Worm (Caenorhabditis elegans) whole organism, young adult: ENCODE measurements around the gene mrps-14.
A peak's percentile ranks its signal among the peaks of the same experiment; 100 is the strongest.

ENCODE experiments used
- B0019.2 ChIP-seq: fragments of 200-800 bp; sonication (Bioruptor generic); conservative IDR thresholded peaks from 2 replicates; pipeline ENCODE4 v1.3.6; 2022; ENCODE audit warnings: missing genetic modification reagents, missing genetic modification characterization, missing compliant biosample characterization
- B0336.3 ChIP-seq: fragments of 200-800 bp; sonication (Bioruptor generic); IDR thresholded peaks from 2 replicates; pipeline ENCODE4 v1.3.6; 2022; ENCODE audit warnings: missing genetic modification characterization, missing compliant biosample characterization
- C17E4.6 ChIP-seq: fragments of 200-800 bp; sonication (Bioruptor generic); IDR thresholded peaks from 2 replicates; pipeline ENCODE4 v1.3.6; 2022; ENCODE audit warnings: missing genetic modification reagents, missing genetic modification characterization, missing compliant biosample characterization
- F23B12.7 ChIP-seq: sonication (generic microtip); optimal IDR thresholded peaks from 2 replicates; lab custom pipeline; 2017; ENCODE audit warnings: missing genetic modification characterization, mild to moderate bottlenecking, missing compliant biosample characterization, antibody characterized with exemption, moderate library complexity; ENCODE audit not compliant: insufficient read depth
- K12H6.12 ChIP-seq: fragments of 200-800 bp; sonication (Bioruptor generic); optimal IDR thresholded peaks from 2 replicates; lab custom pipeline; 2018; ENCODE audit warnings: mild to moderate bottlenecking, missing genetic modification characterization, missing compliant biosample characterization
- Y53G8AR.9 ChIP-seq: fragments of 200-800 bp; sonication (Bioruptor generic); conservative IDR thresholded peaks from 2 replicates; pipeline ENCODE4 v1.3.6; 2022; ENCODE audit warnings: missing genetic modification reagents, missing genetic modification characterization, missing compliant biosample characterization
- Y56A3A.18 ChIP-seq: fragments of 200-800 bp; sonication (Bioruptor generic); IDR thresholded peaks from 2 replicates; pipeline ENCODE4 v1.3.6; 2022; ENCODE audit warnings: missing genetic modification reagents, missing genetic modification characterization, missing compliant biosample characterization
- Y95B8A.8 ChIP-seq: fragments of 200-800 bp; sonication (Bioruptor generic); IDR thresholded peaks from 2 replicates; pipeline ENCODE4 v1.3.6; 2022; ENCODE audit warnings: missing genetic modification reagents, missing genetic modification characterization, missing compliant biosample characterization
- athp-1 ChIP-seq: sonication (generic microtip); optimal IDR thresholded peaks from 2 replicates; lab custom pipeline; 2017; ENCODE audit warnings: mild to moderate bottlenecking, missing genetic modification characterization, missing compliant biosample characterization
- ccch-3 ChIP-seq: fragments of 200-800 bp; sonication (Bioruptor generic); optimal IDR thresholded peaks from 2 replicates; lab custom pipeline; 2018; ENCODE audit warnings: mild to moderate bottlenecking, missing genetic modification characterization, missing compliant biosample characterization
- ceh-27 ChIP-seq: fragments of 200-800 bp; sonication (Bioruptor generic); optimal IDR thresholded peaks from 2 replicates; lab custom pipeline; 2018; ENCODE audit warnings: mild to moderate bottlenecking, missing genetic modification characterization, moderate library complexity, missing compliant biosample characterization
- ceh-91 ChIP-seq: fragments of 200-800 bp; sonication (Bioruptor generic); IDR thresholded peaks from 2 replicates; pipeline ENCODE4 v1.3.6; 2022; ENCODE audit warnings: missing genetic modification reagents, missing genetic modification characterization, missing compliant biosample characterization
- dox-1 ChIP-seq: fragments of 200-800 bp; sonication (Bioruptor generic); IDR thresholded peaks from 2 replicates; pipeline ENCODE4 v1.3.6; 2022; ENCODE audit warnings: missing genetic modification reagents, missing genetic modification characterization, missing compliant biosample characterization
- fkh-3 ChIP-seq: sonication (generic microtip); optimal IDR thresholded peaks from 2 replicates; lab custom pipeline; 2016; ENCODE audit warnings: mild to moderate bottlenecking, missing genetic modification characterization, missing compliant biosample characterization
- hrde-1 ChIP-seq: sonication (generic microtip); optimal IDR thresholded peaks from 2 replicates; lab custom pipeline; 2016; ENCODE audit warnings: missing genetic modification characterization, mild to moderate bottlenecking, missing compliant biosample characterization, moderate library complexity, missing genotype, missing genetic modification reagents, borderline replicate concordance
- lir-1 ChIP-seq: fragments of 200-800 bp; sonication (Bioruptor generic); conservative IDR thresholded peaks from 2 replicates; pipeline ENCODE4 v1.3.6; 2022; ENCODE audit warnings: missing genetic modification reagents, missing genetic modification characterization, missing compliant biosample characterization
- madf-6 ChIP-seq: fragments of 200-800 bp; sonication (Bioruptor generic); IDR thresholded peaks from 2 replicates; pipeline ENCODE4 v1.3.6; 2022; ENCODE audit warnings: missing genetic modification reagents, missing genetic modification characterization, missing compliant biosample characterization
- madf-8 ChIP-seq: fragments of 200-800 bp; sonication (Bioruptor generic); conservative IDR thresholded peaks from 2 replicates; pipeline ENCODE4 v1.3.6; 2022; ENCODE audit warnings: missing genetic modification reagents, missing genetic modification characterization, missing compliant biosample characterization
- mes-4 ChIP-seq: sonication (generic microtip); optimal IDR thresholded peaks from 2 replicates; lab custom pipeline; 2016; ENCODE audit warnings: missing genotype, missing genetic modification characterization, missing compliant biosample characterization
- nfya-1 ChIP-seq: sonication (generic microtip); optimal IDR thresholded peaks from 2 replicates; lab custom pipeline; 2017; ENCODE audit warnings: antibody characterized with exemption, missing compliant biosample characterization, missing genetic modification characterization, borderline replicate concordance; ENCODE audit not compliant: insufficient read depth
- nhr-179 ChIP-seq: sonication (generic microtip); optimal IDR thresholded peaks from 2 replicates; lab custom pipeline; 2016; ENCODE audit warnings: mild to moderate bottlenecking, missing genetic modification characterization, missing compliant biosample characterization
- nhr-27 ChIP-seq: fragments of 200-800 bp; sonication (Bioruptor generic); optimal IDR thresholded peaks from 2 replicates; lab custom pipeline; 2018; ENCODE audit warnings: mild to moderate bottlenecking, missing genetic modification characterization, moderate library complexity, missing compliant biosample characterization
- nhr-80 ChIP-seq: sonication (generic microtip); optimal IDR thresholded peaks from 2 replicates; lab custom pipeline; 2016; ENCODE audit warnings: missing genetic modification characterization, missing compliant biosample characterization
- rcor-1 ChIP-seq: fragments of 200-800 bp; sonication (Bioruptor generic); IDR thresholded peaks from 2 replicates; pipeline ENCODE4 v1.3.6; 2022; ENCODE audit warnings: missing genetic modification reagents, missing genetic modification characterization, missing compliant biosample characterization
- sptf-2 ChIP-seq: fragments of 200-800 bp; sonication (Bioruptor generic); optimal IDR thresholded peaks from 2 replicates; lab custom pipeline; 2018; ENCODE audit warnings: mild to moderate bottlenecking, missing genetic modification characterization, missing compliant biosample characterization
- tbp1 ChIP-seq: fragments of 200-800 bp; sonication (Bioruptor generic); optimal IDR thresholded peaks from 2 replicates; lab custom pipeline; 2018; ENCODE audit warnings: mild to moderate bottlenecking, missing genetic modification characterization, missing compliant biosample characterization
- tbx-9 ChIP-seq: sonication (generic microtip); optimal IDR thresholded peaks from 2 replicates; lab custom pipeline; 2016; ENCODE audit warnings: borderline replicate concordance, missing genetic modification characterization, inconsistent platforms, missing compliant biosample characterization
- unc-130 ChIP-seq: sonication (generic microtip); optimal IDR thresholded peaks from 2 replicates; lab custom pipeline; 2016; ENCODE audit warnings: missing genetic modification reagents, missing genetic modification characterization, missing compliant biosample characterization
- unc-62 ChIP-seq: fragments of 150-350 bp; optimal IDR thresholded peaks from 2 replicates; lab custom pipeline; 2014; ENCODE audit warnings: missing biosample characterization, missing genetic modification reagents, missing genetic modification characterization
- ztf-25 ChIP-seq: fragments of 200-800 bp; sonication (Bioruptor generic); IDR thresholded peaks from 2 replicates; pipeline ENCODE4 v1.3.6; 2022; ENCODE audit warnings: missing genetic modification reagents, missing genetic modification characterization, missing compliant biosample characterization
- ztf-3 ChIP-seq: fragments of 200-800 bp; sonication (Bioruptor generic); optimal IDR thresholded peaks from 2 replicates; lab custom pipeline; 2018; ENCODE audit warnings: mild to moderate bottlenecking, missing genetic modification characterization, missing compliant biosample characterization

The mrps-14 gene

ce11 chrII:10227030-10227429 lies 15.3 kb downstream of the mrps-14 start, which contains the start of gene srh-135:
Gene srh-135, minus strand, starts transcription at chrII:10227130.
- TF ChIP-seq fkh-3 (tag; lab: Kevin White, UChicago) = no peak
- no peak for TF ChIP-seq unc-130 (GFP tag; lab: Kevin White, UChicago)
- TF ChIP-seq C17E4.6 = no peak
- no peak for TF ChIP-seq madf-6 (GFP tag; lab: Robert Waterston, UW)
- TF ChIP-seq, all 124 proteins: peak for 0

DNA sequence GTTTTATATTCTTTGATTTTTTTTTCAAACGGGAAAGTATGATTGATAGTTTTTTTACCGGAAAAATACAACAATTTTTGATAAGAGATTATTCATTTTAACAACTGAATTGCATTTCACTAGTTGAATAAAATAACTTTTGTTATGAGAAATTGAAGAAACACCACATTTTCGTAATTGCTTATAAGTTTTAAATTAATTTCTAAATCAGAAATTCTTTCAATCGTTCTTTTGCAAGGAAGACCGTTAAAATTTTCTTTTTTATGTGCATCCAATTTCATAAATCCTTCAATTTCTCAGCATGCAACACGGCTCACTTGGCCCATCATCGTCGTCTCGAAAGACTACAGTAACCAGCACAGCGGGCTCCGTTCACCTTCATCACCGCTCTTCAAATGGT lies 19.7 kb downstream of the mrps-14 start, which contains the start of gene plc-3:
Gene plc-3, plus strand, starts transcription at position 301 of the 400 bp plus-strand sequence.
- TF ChIP-seq ceh-27 (GFP tag; lab: Kevin White, UChicago) (no peak), Y56A3A.18 (GFP tag; lab: Robert Waterston, UW) (no peak), B0019.2 (GFP tag; lab: Robert Waterston, UW) (no peak), hrde-1 (tag; lab: Kevin White, UChicago) (no peak), C17E4.6 (no peak), nfya-1 (tag; lab: Kevin White, UChicago) (no peak), ztf-3 (GFP tag; lab: Kevin White, UChicago) (no peak), B0336.3 (GFP tag; lab: Robert Waterston, UW) (no peak), tbx-9 (tag; lab: Kevin White, UChicago) (no peak), Y53G8AR.9 (no peak), nhr-179 (tag; lab: Kevin White, UChicago) (no peak), ccch-3 (GFP tag; lab: Kevin White, UChicago) (no peak), athp-1 (tag; lab: Kevin White, UChicago) (no peak), unc-130 (GFP tag; lab: Kevin White, UChicago) (no peak), ztf-25 (no peak), rcor-1 (GFP tag; lab: Robert Waterston, UW) (no peak)

ce11 chrII:10221627-10222026 lies 20.7 kb downstream of the mrps-14 start:
- peak; percentile 86 for TF ChIP-seq nhr-80
- TF ChIP-seq lir-1 (GFP tag; lab: Robert Waterston, UW) = no peak
- no peak for TF ChIP-seq B0336.3 (GFP tag; lab: Robert Waterston, UW)
- TF ChIP-seq dox-1 (GFP tag; lab: Robert Waterston, UW) = peak; percentile 37; the same call in 1 of the 2 replicates

ce11 chrII:10220631-10221030 lies 21.7 kb downstream of the mrps-14 start:
- TF ChIP-seq ceh-91 (GFP tag; lab: Robert Waterston, UW) = no peak

DNA sequence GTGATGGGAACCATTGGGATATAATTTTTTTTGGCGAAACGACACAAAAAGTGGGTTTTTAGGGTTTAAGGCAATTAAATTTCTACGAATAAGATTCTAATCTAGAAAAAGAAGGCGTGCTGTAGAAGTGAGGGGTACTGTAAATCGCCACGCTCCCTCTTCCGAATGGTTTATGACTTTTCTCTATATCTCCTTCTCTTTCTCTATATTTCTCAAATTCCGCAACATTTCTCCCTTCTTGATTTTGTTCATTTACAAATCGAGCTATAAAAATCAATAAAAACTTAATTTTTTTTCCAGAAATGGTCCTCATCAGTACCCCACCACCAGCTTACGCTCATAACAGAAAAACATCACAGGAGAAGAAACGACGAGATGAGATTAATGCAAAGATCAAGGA lies 24.1 kb downstream of the mrps-14 start, which contains the start of gene ref-1:
Gene ref-1, plus strand, starts transcription at position 301 of the 400 bp plus-strand sequence.
- no peak for TF ChIP-seq sptf-2 (GFP tag; lab: Kevin White, UChicago)
- TF ChIP-seq madf-8 (GFP tag; lab: Robert Waterston, UW) = no peak
- no peak for TF ChIP-seq Y95B8A.8 (GFP tag; lab: Robert Waterston, UW)
- TF ChIP-seq mes-4 (tag; lab: Kevin White, UChicago) = no peak
- TF ChIP-seq nhr-27 (tag; lab: Kevin White, UChicago) = no peak
- TF ChIP-seq unc-62 (GFP tag; lab: Kevin White, UChicago) = no peak
- TF ChIP-seq F23B12.7 = no peak
- no peak for TF ChIP-seq tbp1 (GFP tag; lab: Kevin White, UChicago)
- no peak for TF ChIP-seq K12H6.12 (tag; lab: Kevin White, UChicago)
- TF ChIP-seq, all 124 proteins: peak for 0
